Fruit fly (Drosophila melanogaster) whole organism, pupa: Measurements from ENCODE around the gene CarT.

Experiments used
- CG10348 ChIP-seq: fragments of 200-800 bp; sonication (Bioruptor generic); IDR thresholded peaks from 2 replicates; pipeline ENCODE4 v1.3.6; 2022; ENCODE audit warnings: missing biosample characterization, missing genetic modification characterization
- CG12605 ChIP-seq: fragments of 200-800 bp; sonication (Bioruptor generic); IDR thresholded peaks from 2 replicates; pipeline ENCODE4 v1.3.6; 2022; ENCODE audit warnings: missing biosample characterization, missing genetic modification characterization
- CG13204 ChIP-seq: fragments of 200-800 bp; sonication (Bioruptor generic); optimal IDR thresholded peaks from 2 replicates; lab custom pipeline; 2018; ENCODE audit warnings: missing biosample characterization, mild to moderate bottlenecking, missing genetic modification characterization, moderate library complexity
- CG14655 ChIP-seq: fragments of 200-800 bp; sonication (Bioruptor generic); optimal IDR thresholded peaks from 3 replicates; lab custom pipeline; 2017; ENCODE audit warnings: mild to moderate bottlenecking, missing biosample characterization, missing genetic modification reagents, missing genetic modification characterization
- CG15710 ChIP-seq: fragments of 200-800 bp; sonication (Bioruptor generic); optimal IDR thresholded peaks from 2 replicates; lab custom pipeline; 2018; ENCODE audit warnings: missing biosample characterization, mild to moderate bottlenecking, missing genetic modification characterization, moderate library complexity
- CG17806 ChIP-seq: fragments of 200-800 bp; sonication (Bioruptor generic); optimal IDR thresholded peaks from 2 replicates; lab custom pipeline; 2018; ENCODE audit warnings: missing biosample characterization, mild to moderate bottlenecking, missing genetic modification characterization, moderate library complexity
- CG32121 ChIP-seq: fragments of 200-800 bp; sonication (Bioruptor generic); IDR thresholded peaks from 2 replicates; pipeline ENCODE4 v1.3.6; 2022; ENCODE audit warnings: missing biosample characterization, missing genetic modification characterization
- CG34367 ChIP-seq: fragments of 200-800 bp; sonication (Bioruptor generic); optimal IDR thresholded peaks from 2 replicates; lab custom pipeline; 2018; ENCODE audit warnings: missing biosample characterization, mild to moderate bottlenecking, missing genetic modification characterization
- CG4496 ChIP-seq: fragments of 200-800 bp; sonication (Bioruptor generic); IDR thresholded peaks from 3 replicates; pipeline ENCODE4 v1.3.6; 2022; ENCODE audit warnings: missing biosample characterization, missing genetic modification characterization
- CG8159 ChIP-seq: fragments of 200-800 bp; sonication (Bioruptor generic); optimal IDR thresholded peaks from 3 replicates; lab custom pipeline; 2018; ENCODE audit warnings: missing biosample characterization, mild to moderate bottlenecking, missing genetic modification characterization, moderate library complexity
- CG8301 ChIP-seq: fragments of 200-800 bp; sonication (Bioruptor generic); optimal IDR thresholded peaks from 2 replicates; lab custom pipeline; 2018; ENCODE audit warnings: missing biosample characterization, mild to moderate bottlenecking, missing genetic modification characterization
- CG9948 ChIP-seq: fragments of 200-800 bp; sonication (Bioruptor generic); optimal IDR thresholded peaks from 2 replicates; lab custom pipeline; 2018; ENCODE audit warnings: missing biosample characterization, mild to moderate bottlenecking, missing genetic modification characterization, moderate library complexity
- D1 ChIP-seq: fragments of 200-800 bp; sonication (Bioruptor generic); optimal IDR thresholded peaks from 2 replicates; lab custom pipeline; 2018; ENCODE audit warnings: missing biosample characterization, mild to moderate bottlenecking, missing genetic modification characterization, moderate library complexity
- EcR ChIP-seq: fragments of 200-800 bp; sonication (Bioruptor generic); optimal IDR thresholded peaks from 3 replicates; lab custom pipeline; 2019; ENCODE audit warnings: missing biosample characterization, missing genetic modification characterization, mild to moderate bottlenecking, moderate library complexity, missing genetic modification reagents
- Ets98B ChIP-seq: fragments of 200-800 bp; sonication (Bioruptor generic); IDR thresholded peaks from 2 replicates; pipeline ENCODE4 v1.3.6; 2022; ENCODE audit warnings: missing biosample characterization, missing genetic modification characterization
- Pif1A ChIP-seq: fragments of 200-800 bp; sonication (Bioruptor generic); optimal IDR thresholded peaks from 3 replicates; lab custom pipeline; 2016; ENCODE audit warnings: missing biosample characterization, missing genetic modification characterization
- Pif1B ChIP-seq: fragments of 200-800 bp; sonication (Bioruptor generic); optimal IDR thresholded peaks from 3 replicates; lab custom pipeline; 2016; ENCODE audit warnings: missing biosample characterization, missing genetic modification characterization
- Snoo ChIP-seq: fragments of 200-800 bp; sonication (Bioruptor generic); optimal IDR thresholded peaks from 3 replicates; lab custom pipeline; 2017; ENCODE audit warnings: missing biosample characterization, mild to moderate bottlenecking, missing genetic modification characterization, inconsistent platforms
- fd96Ca ChIP-seq: fragments of 200-800 bp; sonication (Bioruptor generic); IDR thresholded peaks from 3 replicates; pipeline ENCODE4 v1.3.6; 2022; ENCODE audit warnings: missing biosample characterization, missing genetic modification characterization
- gl ChIP-seq: fragments of 200-800 bp; sonication (Bioruptor generic); optimal IDR thresholded peaks from 2 replicates; lab custom pipeline; 2018; ENCODE audit warnings: missing biosample characterization, mild to moderate bottlenecking, missing genetic modification characterization
- rn ChIP-seq: fragments of 200-800 bp; sonication (Bioruptor generic); IDR thresholded peaks from 2 replicates; pipeline ENCODE4 v1.3.6; 2022; ENCODE audit warnings: missing biosample characterization, missing genetic modification characterization

Gene CarT

DNA sequence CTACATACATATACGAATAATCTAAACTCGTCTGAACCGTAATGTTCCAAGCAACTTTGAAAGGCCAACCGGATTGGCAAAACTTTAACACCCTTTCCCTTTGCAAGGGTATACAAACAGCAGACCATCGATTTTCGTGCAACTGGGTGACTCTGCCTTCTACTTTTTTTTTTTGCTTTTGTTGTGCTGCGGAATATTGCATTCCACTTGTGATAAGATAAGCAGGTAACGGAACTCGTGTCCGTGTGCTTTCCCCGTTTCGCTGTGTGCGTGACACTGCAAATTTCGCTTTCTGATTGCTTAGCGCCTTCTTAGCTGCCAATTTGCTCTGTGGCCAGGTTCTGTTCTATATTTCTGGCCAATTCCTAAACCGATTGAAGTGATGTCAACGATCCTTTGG, 30.9 kb upstream of the CarT start:
- no peak for TF ChIP-seq CG10348 (GFP tag; lab: Robert Waterston, UW)
- no peak for TF ChIP-seq CG32121 (GFP tag; lab: Robert Waterston, UW)
- no peak for TF ChIP-seq Pif1A (GFP tag; lab: Kevin White, UChicago)
- no peak for TF ChIP-seq CG4496 (GFP tag; lab: Robert Waterston, UW)
- no peak for TF ChIP-seq Ets98B (GFP tag; lab: Robert Waterston, UW)
- no peak for TF ChIP-seq fd96Ca (GFP tag; lab: Robert Waterston, UW)
- no peak for TF ChIP-seq CG8159 (tag; lab: Kevin White, UChicago)
- TF ChIP-seq CG15710 (tag; lab: Kevin White, UChicago) = no peak
- no peak for TF ChIP-seq CG8301 (tag; lab: Kevin White, UChicago)
- no peak for TF ChIP-seq CG12605 (GFP tag; lab: Robert Waterston, UW)
- no peak for TF ChIP-seq CG34367 (tag; lab: Kevin White, UChicago)
- no peak for TF ChIP-seq D1 (tag; lab: Kevin White, UChicago)
- no peak for TF ChIP-seq CG14655 (GFP tag; lab: Kevin White, UChicago)
- TF ChIP-seq CG13204 = no peak
- no peak for TF ChIP-seq Snoo
- TF ChIP-seq gl = no peak
- TF ChIP-seq, all 21 proteins: peak for 0

DNA sequence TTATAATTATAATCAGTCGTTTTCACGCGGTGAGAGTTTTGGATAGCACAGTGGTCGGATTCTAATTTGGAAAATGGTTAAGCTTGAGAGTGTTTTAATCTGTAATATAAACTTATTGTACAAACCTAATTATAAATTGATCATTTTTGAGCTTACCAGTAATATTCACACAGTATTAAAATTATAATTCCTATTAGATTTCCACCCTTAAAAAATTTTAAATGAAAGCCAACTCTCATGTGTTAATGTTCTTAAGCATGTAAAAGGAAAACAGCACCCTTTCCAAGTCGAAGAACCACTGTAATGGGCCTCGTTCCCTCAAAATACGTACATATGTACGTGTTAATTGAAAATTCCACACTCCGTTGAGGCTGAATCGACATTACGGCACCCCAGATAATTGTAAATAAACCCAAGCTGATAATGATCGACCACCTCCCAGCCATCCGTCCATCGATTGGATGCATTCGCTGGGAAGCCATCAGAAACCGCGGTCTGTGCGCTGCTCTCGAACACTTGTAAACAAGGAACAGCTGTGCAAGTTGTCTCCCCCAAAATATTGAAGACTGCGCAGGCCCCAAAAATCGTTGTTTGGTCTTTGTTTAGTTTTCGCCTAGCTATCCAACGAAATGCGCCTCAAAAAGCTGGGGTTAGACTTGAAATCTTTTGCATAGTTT, 29.9 kb upstream of the CarT start:
- TF ChIP-seq CG8301 (tag; lab: Kevin White, UChicago) (peak; percentile 33), Pif1B (GFP tag; lab: Kevin White, UChicago) (no peak), Pif1A (GFP tag; lab: Kevin White, UChicago) (no peak), EcR (GFP tag; lab: Kevin White, UChicago) (no peak), Snoo (peak; percentile 60), CG10348 (GFP tag; lab: Robert Waterston, UW) (no peak), CG13204 (no peak), CG15710 (tag; lab: Kevin White, UChicago) (peak; percentile 7), gl (no peak), rn (GFP tag; lab: Robert Waterston, UW) (no peak), CG4496 (GFP tag; lab: Robert Waterston, UW) (no peak), CG32121 (GFP tag; lab: Robert Waterston, UW) (no peak), Ets98B (GFP tag; lab: Robert Waterston, UW) (no peak), CG17806 (tag; lab: Kevin White, UChicago) (peak; percentile 3), D1 (tag; lab: Kevin White, UChicago) (no peak), CG14655 (GFP tag; lab: Kevin White, UChicago) (peak; percentile 8), CG34367 (tag; lab: Kevin White, UChicago) (no peak), CG9948 (no peak), CG8159 (tag; lab: Kevin White, UChicago) (peak; percentile 16), CG12605 (GFP tag; lab: Robert Waterston, UW) (no peak), fd96Ca (GFP tag; lab: Robert Waterston, UW) (no peak)

- TF ChIP-seq Snoo (peak; percentile 32), CG14655 (GFP tag; lab: Kevin White, UChicago) (peak; percentile 94), EcR (GFP tag; lab: Kevin White, UChicago) (no peak), gl (no peak), CG9948 (peak; percentile 76), rn (GFP tag; lab: Robert Waterston, UW) (peak; percentile 46; the same call in 1 of the 2 replicates), CG8301 (tag; lab: Kevin White, UChicago) (peak; percentile 93), CG32121 (GFP tag; lab: Robert Waterston, UW) (peak; percentile 77), Pif1A (GFP tag; lab: Kevin White, UChicago) (peak; percentile 75), CG13204 (no peak), CG17806 (tag; lab: Kevin White, UChicago) (peak; percentile 77), CG15710 (tag; lab: Kevin White, UChicago) (peak; percentile 46), CG4496 (GFP tag; lab: Robert Waterston, UW) (peak; percentile 90), CG10348 (GFP tag; lab: Robert Waterston, UW) (peak; percentile 12; the same call in 1 of the 2 replicates), CG8159 (tag; lab: Kevin White, UChicago) (peak; percentile 74), Ets98B (GFP tag; lab: Robert Waterston, UW) (peak; percentile 77), Pif1B (GFP tag; lab: Kevin White, UChicago) (peak; percentile 32), CG12605 (GFP tag; lab: Robert Waterston, UW) (peak; percentile 75; the same call in 1 of the 2 replicates), CG34367 (tag; lab: Kevin White, UChicago) (no peak), D1 (tag; lab: Kevin White, UChicago) (peak; percentile 60), fd96Ca (GFP tag; lab: Robert Waterston, UW) (peak; percentile 77)
These were observed 28.9 kb upstream of the CarT start for dm6 chr2L:20758847-20759465.

dm6 chr2L:20758188-20758846, 28.2 kb upstream of the CarT start:
- TF ChIP-seq Ets98B (GFP tag; lab: Robert Waterston, UW) = peak; percentile 77
- no peak for TF ChIP-seq Pif1A (GFP tag; lab: Kevin White, UChicago)
- no peak for TF ChIP-seq EcR (GFP tag; lab: Kevin White, UChicago)
- TF ChIP-seq CG4496 (GFP tag; lab: Robert Waterston, UW) = peak; percentile 72; the same call in 2 of the 3 replicates
- no peak for TF ChIP-seq CG14655 (GFP tag; lab: Kevin White, UChicago)
- TF ChIP-seq CG17806 (tag; lab: Kevin White, UChicago) = no peak
- no peak for TF ChIP-seq CG9948
- peak; percentile 67 for TF ChIP-seq CG12605 (GFP tag; lab: Robert Waterston, UW)
- peak; percentile 74 for TF ChIP-seq fd96Ca (GFP tag; lab: Robert Waterston, UW)
- no peak for TF ChIP-seq Pif1B (GFP tag; lab: Kevin White, UChicago)
- TF ChIP-seq CG8301 (tag; lab: Kevin White, UChicago) = peak; percentile 44
- no peak for TF ChIP-seq CG15710 (tag; lab: Kevin White, UChicago)
- no peak for TF ChIP-seq CG8159 (tag; lab: Kevin White, UChicago)
- no peak for TF ChIP-seq CG10348 (GFP tag; lab: Robert Waterston, UW)
